Worm (Caenorhabditis elegans) whole organism, mixed stage, embryonic: ENCODE results near the gene F26F12.3.

Experiments used
- drap-1 ChIP-seq: fragments of 200-800 bp; sonication (Bioruptor generic); optimal IDR thresholded peaks from 3 replicates; lab custom pipeline; 2018; ENCODE audit warnings: mild to moderate bottlenecking, missing genetic modification characterization, missing compliant biosample characterization
- elt-3 ChIP-seq: fragments of 150-350 bp; optimal IDR thresholded peaks from 2 replicates; lab custom pipeline; 2014; ENCODE audit warnings: missing biosample characterization, missing genetic modification characterization
- nhr-237 ChIP-seq: fragments of 150-350 bp; optimal IDR thresholded peaks from 2 replicates; lab custom pipeline; 2014; ENCODE audit warnings: missing biosample characterization, missing genetic modification characterization
- nhr-76 ChIP-seq: sonication (generic microtip); optimal IDR thresholded peaks from 2 replicates; lab custom pipeline; 2017; ENCODE audit warnings: missing biosample characterization, missing genetic modification characterization
- sptf-1 ChIP-seq: sonication (generic microtip); optimal IDR thresholded peaks from 2 replicates; lab custom pipeline; 2017; ENCODE audit warnings: mild to moderate bottlenecking, missing genetic modification characterization, moderate library complexity, missing compliant biosample characterization

DNA sequence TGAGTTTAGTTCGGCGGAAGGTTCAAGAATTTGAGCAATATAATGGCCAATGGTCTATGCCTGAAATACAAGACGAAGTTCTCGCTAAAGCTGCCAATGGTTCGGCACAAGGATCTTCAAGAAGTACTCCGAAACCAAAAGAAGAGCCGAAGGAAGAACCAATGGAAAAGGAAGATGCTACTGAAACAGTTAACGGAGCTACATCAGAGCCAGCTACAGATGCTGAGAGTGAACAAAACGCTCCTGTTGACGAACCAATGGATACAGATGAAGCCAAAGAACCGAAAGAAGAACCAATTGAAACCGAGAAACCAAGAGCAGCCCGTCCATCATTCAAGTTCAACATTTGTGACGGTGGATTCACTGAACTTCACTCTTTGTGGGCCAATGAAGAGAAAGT is 14.3 kb downstream of the F26F12.3 start:
- TF ChIP-seq nhr-237 (tag; lab: Kevin White, UChicago) (no peak), elt-3 (tag; lab: Kevin White, UChicago) (no peak), nhr-76 (tag; lab: Kevin White, UChicago) (no peak), sptf-1 (tag; lab: Kevin White, UChicago) (no peak), drap-1 (no peak)
